Worm (Caenorhabditis elegans) whole organism, midembryonic: Measurements from ENCODE around the gene M79.2.

Experiments
- flt-1 ChIP-seq: fragments of 200-800 bp; sonication (Bioruptor generic); IDR thresholded peaks from 2 replicates; pipeline ENCODE4 v1.3.6; 2022; ENCODE audit warnings: missing genetic modification characterization, missing compliant biosample characterization
- klf-2 ChIP-seq: fragments of 200-800 bp; sonication (Bioruptor generic); conservative IDR thresholded peaks from 2 replicates; pipeline ENCODE4 v1.3.6; 2022; ENCODE audit warnings: missing genetic modification reagents, missing genetic modification characterization, missing compliant biosample characterization
- ref-1 ChIP-seq: fragments of 200-800 bp; sonication (Bioruptor generic); conservative IDR thresholded peaks from 2 replicates; pipeline ENCODE4 v1.3.6; 2022; ENCODE audit warnings: missing genetic modification reagents, missing genetic modification characterization, missing compliant biosample characterization
- ztf-23 ChIP-seq: fragments of 200-800 bp; sonication (Bioruptor generic); IDR thresholded peaks from 2 replicates; pipeline ENCODE4 v1.3.6; 2022; ENCODE audit warnings: missing genetic modification reagents, missing genetic modification characterization, missing compliant biosample characterization

DNA sequence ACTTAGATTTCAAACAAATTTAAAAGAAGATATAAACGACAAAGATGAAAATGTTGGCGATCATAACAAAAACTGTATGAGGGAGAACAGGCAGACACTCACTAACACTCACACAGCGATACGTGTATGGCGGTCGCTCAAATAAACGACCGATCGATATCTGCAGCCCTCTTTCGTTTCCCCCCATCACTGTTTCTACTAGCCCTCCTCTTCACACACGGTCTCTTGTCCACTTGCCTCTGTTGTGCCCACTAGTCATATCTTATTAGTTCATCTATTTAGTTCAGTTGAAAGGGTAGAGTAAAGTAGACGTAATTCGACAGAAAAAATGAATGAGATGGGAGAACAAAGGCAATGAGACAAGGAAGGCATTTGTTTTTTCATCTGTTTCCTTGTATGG, 48.9 kb upstream of the M79.2 start:
- TF ChIP-seq flt-1 (no peak), klf-2 (no peak), ztf-23 (GFP tag; lab: Robert Waterston, UW) (no peak), ref-1 (GFP tag; lab: Robert Waterston, UW) (no peak)
